Fruit fly (Drosophila melanogaster): ENCODE results near the gene CG34251.

- TF ChIP-seq CG7101 (tag; optimal IDR thresholded peaks at IDR 0.05) (peak; percentile 11), bab1 (GFP tag; optimal IDR thresholded peaks at IDR 0.05) (no peak), toe (GFP tag; optimal IDR thresholded peaks at IDR 0.05) (no peak), CG5204 (GFP tag; optimal IDR thresholded peaks at IDR 0.05) (no peak), cnc (optimal IDR thresholded peaks at IDR 0.05) (no peak), CG14711 (tag; optimal IDR thresholded peaks at IDR 0.05) (peak; percentile 27), Crg-1 (GFP tag; optimal IDR thresholded peaks at IDR 0.05) (peak; percentile 3), CG12768 (GFP tag; optimal IDR thresholded peaks at IDR 0.05) (peak; percentile 14), Clk (GFP tag; optimal IDR thresholded peaks at IDR 0.05) (no peak), CG7045 (GFP tag; optimal IDR thresholded peaks at IDR 0.05) (no peak), pad (GFP tag; optimal IDR thresholded peaks at IDR 0.05) (no peak), CG33017 (tag; optimal IDR thresholded peaks at IDR 0.05) (no peak), CG1620 (GFP tag; optimal IDR thresholded peaks at IDR 0.05) (no peak), kay (GFP tag; ENCODE audit: borderline replicate concordance) (peak; percentile 96)
These were observed 19.4 kb upstream of the CG34251 start for dm6 chr3L:17651717-17652651.
